Worm (Caenorhabditis elegans): ENCODE results near the gene gad-2.

- TF ChIP-seq ama-1 (optimal IDR thresholded peaks at IDR 0.05) (no peak), ceh-9 (tag; optimal IDR thresholded peaks at IDR 0.05) (no peak), nhr-237 (tag; optimal IDR thresholded peaks at IDR 0.05) (no peak), nhr-76 (tag; optimal IDR thresholded peaks at IDR 0.05) (no peak)
Observed at ce11 chrX:7416082-7416481, 22.8 kb downstream of the gad-2 start, which contains the start of gene C10A4.1.

Measured in whole organism, L3 larva.